Fruit fly (Drosophila melanogaster) whole organism, wandering third instar larva: ENCODE measurements around the gene Sc2.

Source experiments
- CG9705 ChIP-seq: fragments of 200-800 bp; sonication (Bioruptor generic); optimal IDR thresholded peaks from 2 replicates; lab custom pipeline; 2018; ENCODE audit warnings: missing biosample characterization, mild to moderate bottlenecking, missing genetic modification characterization
- CrebA ChIP-seq: fragments of 200-800 bp; sonication (Bioruptor generic); optimal IDR thresholded peaks from 2 replicates; lab custom pipeline; 2016; ENCODE audit warnings: missing biosample characterization, mild to moderate bottlenecking, missing genetic modification characterization, borderline replicate concordance
- Dfd ChIP-seq: fragments of >200 bp; optimal IDR thresholded peaks from 2 replicates; lab custom pipeline; 2017; ENCODE audit warnings: missing biosample characterization, missing genetic modification characterization
- HLH106 ChIP-seq: fragments of 200-800 bp; optimal IDR thresholded peaks from 3 replicates; lab custom pipeline; 2019; ENCODE audit warnings: missing biosample characterization, mild to moderate bottlenecking, missing genetic modification characterization, moderate library complexity
- Hnf4 ChIP-seq: fragments of 200-800 bp; sonication (Bioruptor generic); optimal IDR thresholded peaks from 2 replicates; lab custom pipeline; 2016; ENCODE audit warnings: missing biosample characterization, mild to moderate bottlenecking, missing genetic modification characterization
- Hr78 ChIP-seq: fragments of >200 bp; optimal IDR thresholded peaks from 2 replicates; lab custom pipeline; 2017; ENCODE audit warnings: missing biosample characterization, missing genetic modification characterization
- Hr83 ChIP-seq: fragments of 200-300 bp; sonication (Bioruptor generic); optimal IDR thresholded peaks from 2 replicates; lab custom pipeline; 2016; ENCODE audit warnings: missing biosample characterization, mild to moderate bottlenecking, missing genetic modification characterization, moderate library complexity; ENCODE audit not compliant: poor library complexity, severe bottlenecking
- Mio ChIP-seq: sonication (Bioruptor generic); optimal IDR thresholded peaks from 2 replicates; lab custom pipeline; 2016; ENCODE audit warnings: missing biosample characterization, missing genetic modification characterization
- Myc ChIP-seq: fragments of >200 bp; optimal IDR thresholded peaks from 2 replicates; lab custom pipeline; 2017
- Rel ChIP-seq, 2 experiments: fragments of 200-800 bp; sonication (Bioruptor generic) in 1 of 2; optimal IDR thresholded peaks; 2 replicates in 1 of 2; 3 replicates in 1 of 2; lab custom pipeline; 2016 to 2019; ENCODE audit warnings: mild to moderate bottlenecking in 2 of 2, missing biosample characterization in 2 of 2, missing genetic modification characterization in 2 of 2, moderate library complexity in 1 of 2
- Vsx2 ChIP-seq: fragments of 200-300, 225-300 bp; sonication (Bioruptor generic); optimal IDR thresholded peaks from 2 replicates; lab custom pipeline; 2018; ENCODE audit warnings: missing biosample characterization, missing genetic modification characterization; ENCODE audit not compliant: partially characterized antibody
- br ChIP-seq: fragments of 200-800 bp; sonication (Bioruptor generic); optimal IDR thresholded peaks from 2 replicates; lab custom pipeline; 2016; ENCODE audit warnings: missing biosample characterization, missing genetic modification characterization
- brk ChIP-seq: fragments of 200-800 bp; sonication (Bioruptor generic); optimal IDR thresholded peaks from 2 replicates; lab custom pipeline; 2016; ENCODE audit warnings: missing biosample characterization, mild to moderate bottlenecking, missing genetic modification characterization
- dl ChIP-seq, 2 experiments: fragments of 175-275, 200-275 bp in 1 of 2; fragments of 200-275 bp in 1 of 2; sonication (Bioruptor generic); optimal IDR thresholded peaks; lab custom pipeline; 2018; ENCODE audit warnings: mild to moderate bottlenecking in 2 of 2, missing biosample characterization in 2 of 2, missing genetic modification characterization in 2 of 2, moderate library complexity in 2 of 2; ENCODE audit not compliant: partially characterized antibody in 2 of 2, insufficient read depth in 1 of 2
- dsf ChIP-seq: sonication (Bioruptor generic); optimal IDR thresholded peaks from 2 replicates; lab custom pipeline; 2016; ENCODE audit warnings: missing biosample characterization, missing genetic modification characterization, borderline replicate concordance
- ey ChIP-seq: fragments of 200-800 bp; sonication (Bioruptor generic); optimal IDR thresholded peaks from 2 replicates; lab custom pipeline; 2016; ENCODE audit warnings: missing biosample characterization, missing genetic modification characterization
- fru ChIP-seq: fragments of 200-800 bp; sonication (Bioruptor generic); optimal IDR thresholded peaks from 3 replicates; lab custom pipeline; 2016; ENCODE audit warnings: missing biosample characterization, mild to moderate bottlenecking, missing genetic modification characterization
- h ChIP-seq: fragments of 200-800 bp; sonication (Bioruptor generic); optimal IDR thresholded peaks from 3 replicates; lab custom pipeline; 2016; ENCODE audit warnings: missing biosample characterization, mild to moderate bottlenecking, missing genetic modification characterization
- jim ChIP-seq: fragments of 175-275, 200-325 bp; sonication (Bioruptor generic); optimal IDR thresholded peaks from 2 replicates; lab custom pipeline; 2016; ENCODE audit warnings: missing biosample characterization, mild to moderate bottlenecking, missing genetic modification characterization
- lola ChIP-seq: fragments of >200 bp; optimal IDR thresholded peaks from 2 replicates; lab custom pipeline; 2017; ENCODE audit warnings: missing biosample characterization, missing genetic modification characterization
- pan ChIP-seq: fragments of >200 bp; optimal IDR thresholded peaks from 2 replicates; lab custom pipeline; 2017
- psq ChIP-seq: fragments of 200-800 bp; sonication (Bioruptor generic); optimal IDR thresholded peaks from 3 replicates; lab custom pipeline; 2017; ENCODE audit warnings: missing biosample characterization, mild to moderate bottlenecking, missing genetic modification characterization, moderate library complexity
- rgr ChIP-seq: fragments of 200-800 bp; sonication (Bioruptor generic); optimal IDR thresholded peaks from 3 replicates; lab custom pipeline; 2016; ENCODE audit warnings: missing biosample characterization, mild to moderate bottlenecking, missing genetic modification characterization
- sage ChIP-seq: fragments of 200-800 bp; sonication (Bioruptor generic); optimal IDR thresholded peaks from 2 replicates; lab custom pipeline; 2016; ENCODE audit warnings: missing biosample characterization, mild to moderate bottlenecking, missing genetic modification characterization
- sv ChIP-seq: fragments of 200-800 bp; sonication (Bioruptor generic); optimal IDR thresholded peaks from 3 replicates; lab custom pipeline; 2016; ENCODE audit warnings: missing biosample characterization, missing genetic modification characterization
- tai ChIP-seq: sonication (Bioruptor generic); optimal IDR thresholded peaks from 2 replicates; lab custom pipeline; 2016; ENCODE audit warnings: missing biosample characterization, missing genetic modification characterization
- usp ChIP-seq: fragments of >200 bp; optimal IDR thresholded peaks from 2 replicates; lab custom pipeline; 2017; ENCODE audit warnings: missing biosample characterization, missing genetic modification characterization
- woc ChIP-seq: sonication (Bioruptor generic); optimal IDR thresholded peaks from 2 replicates; lab custom pipeline; 2016; ENCODE audit warnings: missing biosample characterization, mild to moderate bottlenecking, missing genetic modification characterization

Sc2 gene

dm6 chr3L:3871284-3871683 is 32.0 kb upstream of the Sc2 start:
- TF ChIP-seq dl (GFP tag; optimal IDR thresholded peaks at IDR 0.05; lab: Kevin White, UChicago; ENCODE audit: insufficient read depth in 1 of 2, partially characterized antibody in 2 of 2) (no peak), CrebA (GFP tag; lab: Kevin White, UChicago) (no peak), CG9705 (no peak), brk (GFP tag; lab: Kevin White, UChicago) (no peak), HLH106 (no peak), Mio (GFP tag; lab: Kevin White, UChicago) (no peak), Hnf4 (GFP tag; lab: Kevin White, UChicago) (no peak), ey (GFP tag; lab: Kevin White, UChicago) (no peak), jim (GFP tag; lab: Kevin White, UChicago) (no peak)

- TF ChIP-seq CrebA (GFP tag; lab: Kevin White, UChicago) = no peak
- no peak for TF ChIP-seq pan (lab: Kevin White, UChicago)
- no peak for TF ChIP-seq lola (GFP tag; lab: Kevin White, UChicago)
- no peak for TF ChIP-seq fru (GFP tag; lab: Kevin White, UChicago)
- no peak for TF ChIP-seq ey (GFP tag; lab: Kevin White, UChicago)
- no peak for TF ChIP-seq br (GFP tag; lab: Kevin White, UChicago)
- no peak for TF ChIP-seq CG9705
- no peak for TF ChIP-seq Hr78 (GFP tag; lab: Kevin White, UChicago)
These were observed 30.2 kb upstream of the Sc2 start for dm6 chr3L:3873094-3873493.

- TF ChIP-seq woc (GFP tag; lab: Kevin White, UChicago) (no peak), Dfd (no peak), HLH106 (no peak), fru (GFP tag; lab: Kevin White, UChicago) (no peak), sv (peak; percentile 13), Myc (lab: Kevin White, UChicago) (no peak), sage (GFP tag; lab: Kevin White, UChicago) (no peak), tai (GFP tag; lab: Kevin White, UChicago) (no peak), rgr (GFP tag; lab: Kevin White, UChicago) (no peak)
These were observed 28.3 kb upstream of the Sc2 start for dm6 chr3L:3875004-3875403.

- no peak for TF ChIP-seq jim (GFP tag; lab: Kevin White, UChicago)
- no peak for TF ChIP-seq sv
- no peak for TF ChIP-seq Mio (GFP tag; lab: Kevin White, UChicago)
- no peak for TF ChIP-seq usp (GFP tag; lab: Kevin White, UChicago)
- TF ChIP-seq psq (GFP tag; lab: Kevin White, UChicago) = no peak
- no peak for TF ChIP-seq pan (lab: Kevin White, UChicago)
- no peak for TF ChIP-seq rgr (GFP tag; lab: Kevin White, UChicago)
- TF ChIP-seq dsf (GFP tag; lab: Kevin White, UChicago) = no peak
- TF ChIP-seq Hr78 (GFP tag; lab: Kevin White, UChicago) = no peak
- TF ChIP-seq Hr83 (GFP tag; lab: Kevin White, UChicago) = no peak
- TF ChIP-seq Rel (GFP tag; optimal IDR thresholded peaks at IDR 0.05; lab: Kevin White, UChicago) = no peak
- TF ChIP-seq Rel (tag; optimal IDR thresholded peaks at IDR 0.05; lab: Kevin White, UChicago) = no peak
- TF ChIP-seq, all 38 proteins: peak for 0
These were observed 27.3 kb upstream of the Sc2 start for dm6 chr3L:3875996-3876395.

dm6 chr3L:3876861-3877260 is 26.4 kb upstream of the Sc2 start:
- TF ChIP-seq Mio (GFP tag; lab: Kevin White, UChicago) (no peak), Dfd (peak; percentile 67), lola (GFP tag; lab: Kevin White, UChicago) (no peak), h (GFP tag; lab: Kevin White, UChicago) (no peak), Rel (GFP tag; optimal IDR thresholded peaks at IDR 0.05; lab: Kevin White, UChicago) (no peak), Rel (tag; optimal IDR thresholded peaks at IDR 0.05; lab: Kevin White, UChicago) (no peak), ey (GFP tag; lab: Kevin White, UChicago) (no peak), rgr (GFP tag; lab: Kevin White, UChicago) (no peak), pan (lab: Kevin White, UChicago) (no peak), Vsx2 (no peak)
